Worm (Caenorhabditis elegans): ENCODE results near the gene scl-15.

DNA sequence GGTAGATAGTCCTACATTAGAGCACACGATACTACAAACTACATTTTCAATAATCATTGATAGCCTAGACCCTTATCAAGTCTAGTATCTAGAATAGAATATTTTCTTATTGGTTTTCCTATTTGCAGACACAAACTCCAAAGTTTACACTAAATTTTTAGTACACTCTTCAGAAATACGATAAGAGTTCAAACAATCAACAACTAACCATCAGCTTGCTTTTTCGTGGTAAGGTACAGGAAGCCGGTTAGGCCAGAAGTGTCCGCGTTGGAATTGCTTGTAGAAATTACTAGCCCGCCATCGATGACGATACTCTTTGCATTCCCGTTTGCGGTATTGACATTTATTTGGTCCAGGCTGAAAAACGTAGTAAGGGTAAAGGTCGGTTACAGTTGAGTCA, 37.8 kb upstream of the scl-15 start, which contains the start of gene Y46D2A.1:
- TF ChIP-seq tab-1 (GFP tag; IDR thresholded peaks at IDR 0.05) (no peak), flt-1 (GFP tag; IDR thresholded peaks at IDR 0.05) (no peak), med-1 (GFP tag; optimal IDR thresholded peaks at IDR 0.05; ENCODE audit: insufficient read depth) (no peak), T22C8.4 (GFP tag; IDR thresholded peaks at IDR 0.05) (no peak)

Measured in whole organism, midembryonic.